Worm (Caenorhabditis elegans) whole organism, L4 larva: Measurements from ENCODE around the gene snr-5.

Experiments used
- ZK546.5 ChIP-seq, 2 experiments: sonication (generic microtip); optimal IDR thresholded peaks; 2 replicates each; lab custom pipeline; 2017; ENCODE audit warnings: missing biosample characterization in 2 of 2, missing genetic modification characterization in 2 of 2
- aly-2 ChIP-seq: sonication (generic microtip); optimal IDR thresholded peaks from 2 replicates; lab custom pipeline; 2018; ENCODE audit warnings: missing biosample characterization, missing genetic modification characterization
- ceh-82 ChIP-seq: sonication (generic microtip); optimal IDR thresholded peaks from 2 replicates; lab custom pipeline; 2017; ENCODE audit warnings: missing biosample characterization, missing genetic modification characterization
- dmd-9 ChIP-seq: fragments of 200-800 bp; sonication (Bioruptor generic); IDR thresholded peaks from 2 replicates; pipeline ENCODE4 v1.3.6; 2022; ENCODE audit warnings: missing genetic modification reagents, missing genetic modification characterization, missing compliant biosample characterization
- jun-1 ChIP-seq: fragments of 150-350 bp; optimal IDR thresholded peaks from 2 replicates; lab custom pipeline; 2014; ENCODE audit warnings: missing biosample characterization, missing genetic modification reagents, missing genetic modification characterization

DNA sequence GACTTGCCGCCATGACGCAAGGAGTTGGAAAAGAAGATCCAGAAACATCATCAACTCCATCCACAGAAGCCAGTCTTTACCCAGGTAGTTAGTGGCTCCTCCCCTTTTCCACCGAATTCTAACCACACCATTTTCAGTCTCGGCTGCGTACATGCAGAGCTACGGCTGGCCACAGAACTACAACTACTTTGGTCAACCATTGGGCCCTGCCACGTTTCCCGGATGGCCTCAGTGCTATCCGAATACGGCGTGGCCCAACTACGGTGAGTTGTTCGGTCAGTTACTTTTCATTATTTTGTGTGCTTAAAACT is 46.9 kb upstream of the snr-5 start:
- TF ChIP-seq ceh-82 (tag; lab: Kevin White, UChicago) (no peak), ZK546.5 (tag; optimal IDR thresholded peaks at IDR 0.05; lab: Kevin White, UChicago) (no peak), jun-1 (tag; lab: Kevin White, UChicago) (no peak), aly-2 (tag; lab: Kevin White, UChicago) (no peak), dmd-9 (GFP tag; lab: Robert Waterston, UW) (no peak)
